Worm (Caenorhabditis elegans) whole organism, early embryonic: ENCODE results near the gene F01D5.3.

Experiments
- B0310.2 ChIP-seq: sonication (generic microtip); optimal IDR thresholded peaks from 2 replicates; lab custom pipeline; 2016; ENCODE audit warnings: mild to moderate bottlenecking, missing genetic modification characterization, missing compliant biosample characterization
- F13C5.2 ChIP-seq: sonication (generic microtip); optimal IDR thresholded peaks from 2 replicates; lab custom pipeline; 2017; ENCODE audit warnings: mild to moderate bottlenecking, missing genetic modification characterization, inconsistent platforms, missing compliant biosample characterization
- aly-1 ChIP-seq: sonication (generic microtip); optimal IDR thresholded peaks from 2 replicates; lab custom pipeline; 2016; ENCODE audit warnings: missing genetic modification characterization, missing compliant biosample characterization
- ama-1 ChIP-seq: fragments of 150-350 bp; optimal IDR thresholded peaks from 2 replicates; lab custom pipeline; 2014
- ceh-13 ChIP-seq: fragments of 200-800 bp; sonication (Bioruptor generic); optimal IDR thresholded peaks from 2 replicates; lab custom pipeline; 2018; ENCODE audit warnings: mild to moderate bottlenecking, missing genetic modification characterization, missing compliant biosample characterization
- ceh-36 ChIP-seq: sonication (generic microtip); optimal IDR thresholded peaks from 2 replicates; lab custom pipeline; 2016; ENCODE audit warnings: missing genetic modification characterization, inconsistent platforms, missing compliant biosample characterization
- ets-7 ChIP-seq: sonication (generic microtip); optimal IDR thresholded peaks from 2 replicates; lab custom pipeline; 2016; ENCODE audit warnings: missing genotype, missing genetic modification characterization, missing compliant biosample characterization
- flt-1 ChIP-seq: fragments of 200-800 bp; sonication (Bioruptor generic); IDR thresholded peaks from 2 replicates; pipeline ENCODE4 v1.3.6; 2022; ENCODE audit warnings: missing genetic modification characterization, missing compliant biosample characterization
- hmbx-1 ChIP-seq: sonication (generic microtip); optimal IDR thresholded peaks from 2 replicates; lab custom pipeline; 2016; ENCODE audit warnings: mild to moderate bottlenecking, missing genetic modification characterization, missing compliant biosample characterization
- hmg-4 ChIP-seq: fragments of 200-800 bp; sonication (Bioruptor generic); optimal IDR thresholded peaks from 2 replicates; lab custom pipeline; 2018; ENCODE audit warnings: mild to moderate bottlenecking, missing genetic modification characterization, missing compliant biosample characterization
- hnd-1 ChIP-seq: sonication (generic microtip); optimal IDR thresholded peaks from 2 replicates; lab custom pipeline; 2016; ENCODE audit warnings: missing genetic modification characterization, missing compliant biosample characterization
- pes-1 ChIP-seq: fragments of 200-800 bp; sonication (Bioruptor generic); IDR thresholded peaks from 2 replicates; pipeline ENCODE4 v1.3.6; 2022; ENCODE audit warnings: missing genetic modification reagents, missing genetic modification characterization, missing compliant biosample characterization
- scrt-1 ChIP-seq: fragments of 200-800 bp; sonication (Bioruptor generic); IDR thresholded peaks from 2 replicates; pipeline ENCODE4 v1.3.6; 2022; ENCODE audit warnings: missing genetic modification characterization, missing compliant biosample characterization
- sea-1 ChIP-seq: fragments of 200-800 bp; sonication (Bioruptor generic); conservative IDR thresholded peaks from 2 replicates; pipeline ENCODE4 v1.3.6; 2022; ENCODE audit warnings: missing genetic modification characterization, missing compliant biosample characterization
- tbx-11 ChIP-seq: fragments of 200-800 bp; sonication (Bioruptor generic); IDR thresholded peaks from 2 replicates; pipeline ENCODE4 v1.3.6; 2022; ENCODE audit warnings: missing genetic modification characterization, missing compliant biosample characterization
- tbx-37 ChIP-seq: fragments of 200-800 bp; sonication (Bioruptor generic); conservative IDR thresholded peaks from 2 replicates; pipeline ENCODE4 v1.3.6; 2022; ENCODE audit warnings: missing genetic modification reagents, missing genetic modification characterization, missing compliant biosample characterization
- tra-4 ChIP-seq: sonication (generic microtip); optimal IDR thresholded peaks from 2 replicates; lab custom pipeline; 2017; ENCODE audit warnings: missing genetic modification characterization, missing compliant biosample characterization

Gene F01D5.3

ce11 chrII:13964325-13964724 is 35.6 kb downstream of the F01D5.3 start:
- TF ChIP-seq ceh-36 (tag; lab: Kevin White, UChicago) (no peak), F13C5.2 (no peak), hnd-1 (tag; lab: Kevin White, UChicago) (no peak), B0310.2 (no peak), ama-1 (no peak), ceh-13 (GFP tag; lab: Kevin White, UChicago) (no peak), tbx-11 (no peak), pes-1 (GFP tag; lab: Robert Waterston, UW) (no peak), ets-7 (tag; lab: Kevin White, UChicago) (no peak)

ce11 chrII:13962319-13962718 is 37.6 kb downstream of the F01D5.3 start, which contains the start of gene rpi-1:
rpi-1 (minus strand) TSS chrII:13962419.
- no peak for TF ChIP-seq tbx-37 (GFP tag; lab: Robert Waterston, UW)

ce11 chrII:13961567-13961966 is 38.4 kb downstream of the F01D5.3 start:
- no peak for TF ChIP-seq hmg-4 (GFP tag; lab: Kevin White, UChicago)
- TF ChIP-seq aly-1 (tag; lab: Kevin White, UChicago) = no peak
- TF ChIP-seq tbx-11 = no peak
- no peak for TF ChIP-seq ama-1
- no peak for TF ChIP-seq ceh-13 (GFP tag; lab: Kevin White, UChicago)
- no peak for TF ChIP-seq ets-7 (tag; lab: Kevin White, UChicago)
- no peak for TF ChIP-seq F13C5.2
- no peak for TF ChIP-seq flt-1 (GFP tag; lab: Robert Waterston, UW)
- no peak for TF ChIP-seq B0310.2
- TF ChIP-seq tra-4 (tag; lab: Kevin White, UChicago) = no peak
- TF ChIP-seq tbx-37 (GFP tag; lab: Robert Waterston, UW) = no peak

- TF ChIP-seq ceh-13 (GFP tag; lab: Kevin White, UChicago) (no peak), tra-4 (tag; lab: Kevin White, UChicago) (no peak), flt-1 (GFP tag; lab: Robert Waterston, UW) (no peak), F13C5.2 (no peak), ets-7 (tag; lab: Kevin White, UChicago) (no peak), tbx-11 (no peak)
These were observed 41.6 kb downstream of the F01D5.3 start for ce11 chrII:13958359-13958758.

ce11 chrII:13957437-13957836 is 42.5 kb downstream of the F01D5.3 start, which contains the start of gene zip-3:
zip-3 (minus strand) TSS chrII:13957457.
- TF ChIP-seq ceh-13 (GFP tag; lab: Kevin White, UChicago) (no peak), aly-1 (tag; lab: Kevin White, UChicago) (no peak), flt-1 (GFP tag; lab: Robert Waterston, UW) (no peak), tbx-37 (GFP tag; lab: Robert Waterston, UW) (no peak), scrt-1 (GFP tag; lab: Robert Waterston, UW) (no peak), F13C5.2 (no peak), hnd-1 (tag; lab: Kevin White, UChicago) (no peak), ceh-36 (tag; lab: Kevin White, UChicago) (no peak), sea-1 (GFP tag; lab: Robert Waterston, UW) (no peak), pes-1 (GFP tag; lab: Robert Waterston, UW) (no peak), ama-1 (no peak), ets-7 (tag; lab: Kevin White, UChicago) (no peak), hmg-4 (GFP tag; lab: Kevin White, UChicago) (no peak), hmbx-1 (tag; lab: Kevin White, UChicago) (no peak), B0310.2 (no peak), tbx-11 (no peak), tra-4 (tag; lab: Kevin White, UChicago) (no peak)

- no peak for TF ChIP-seq tbx-11
- no peak for TF ChIP-seq hnd-1 (tag; lab: Kevin White, UChicago)
- no peak for TF ChIP-seq hmg-4 (GFP tag; lab: Kevin White, UChicago)
- TF ChIP-seq F13C5.2 = no peak
- no peak for TF ChIP-seq sea-1 (GFP tag; lab: Robert Waterston, UW)
- no peak for TF ChIP-seq tra-4 (tag; lab: Kevin White, UChicago)
- no peak for TF ChIP-seq ama-1
- no peak for TF ChIP-seq hmbx-1 (tag; lab: Kevin White, UChicago)
- no peak for TF ChIP-seq aly-1 (tag; lab: Kevin White, UChicago)
These were observed 43.4 kb downstream of the F01D5.3 start for ce11 chrII:13956529-13956928.

- TF ChIP-seq ceh-13 (GFP tag; lab: Kevin White, UChicago) (no peak), ama-1 (no peak), ets-7 (tag; lab: Kevin White, UChicago) (no peak), hmg-4 (GFP tag; lab: Kevin White, UChicago) (no peak), tra-4 (tag; lab: Kevin White, UChicago) (no peak), sea-1 (GFP tag; lab: Robert Waterston, UW) (no peak), hnd-1 (tag; lab: Kevin White, UChicago) (no peak), tbx-11 (no peak), hmbx-1 (tag; lab: Kevin White, UChicago) (no peak), aly-1 (tag; lab: Kevin White, UChicago) (no peak)
These were observed 45.0 kb downstream of the F01D5.3 start for ce11 chrII:13954979-13955378.

ce11 chrII:13954077-13954476 is 45.9 kb downstream of the F01D5.3 start:
- TF ChIP-seq tbx-37 (GFP tag; lab: Robert Waterston, UW) = no peak
- no peak for TF ChIP-seq flt-1 (GFP tag; lab: Robert Waterston, UW)
- TF ChIP-seq tra-4 (tag; lab: Kevin White, UChicago) = no peak
- no peak for TF ChIP-seq hnd-1 (tag; lab: Kevin White, UChicago)
- TF ChIP-seq hmg-4 (GFP tag; lab: Kevin White, UChicago) = no peak
- TF ChIP-seq ceh-13 (GFP tag; lab: Kevin White, UChicago) = no peak
- no peak for TF ChIP-seq ceh-36 (tag; lab: Kevin White, UChicago)
- TF ChIP-seq scrt-1 (GFP tag; lab: Robert Waterston, UW) = no peak
